Fruit fly (Drosophila melanogaster) whole organism, prepupa: ENCODE results near the gene CG4766.
A peak's percentile ranks its signal among the peaks of the same experiment; 100 is the strongest.

ENCODE experiments used
- CG10631 ChIP-seq: fragments of 200-800 bp; sonication (Bioruptor generic); optimal IDR thresholded peaks from 2 replicates; lab custom pipeline; 2016; ENCODE audit warnings: missing biosample characterization, missing genetic modification characterization
- CG11294 ChIP-seq: fragments of 200-800 bp; sonication (Bioruptor generic); IDR thresholded peaks from 2 replicates; pipeline ENCODE4 v1.3.6; 2022; ENCODE audit warnings: missing biosample characterization, missing genetic modification characterization
- CG11902 ChIP-seq: fragments of 200-800 bp; sonication (Bioruptor generic); optimal IDR thresholded peaks from 3 replicates; lab custom pipeline; 2016; ENCODE audit warnings: missing biosample characterization, missing genetic modification characterization
- CG1621 ChIP-seq: fragments of 200-800 bp; sonication (Bioruptor generic); optimal IDR thresholded peaks from 3 replicates; lab custom pipeline; 2018; ENCODE audit warnings: missing biosample characterization, mild to moderate bottlenecking, missing genetic modification characterization
- CG16779 ChIP-seq: fragments of 200-800 bp; sonication (Bioruptor generic); optimal IDR thresholded peaks from 3 replicates; lab custom pipeline; 2017; ENCODE audit warnings: missing biosample characterization, mild to moderate bottlenecking, missing genetic modification characterization
- CG3032 ChIP-seq: fragments of 200-800 bp; optimal IDR thresholded peaks from 2 replicates; lab custom pipeline; 2019; ENCODE audit warnings: missing biosample characterization, mild to moderate bottlenecking, missing genetic modification characterization, moderate library complexity
- CG31627 ChIP-seq: fragments of 200-800 bp; sonication (Bioruptor generic); optimal IDR thresholded peaks from 3 replicates; lab custom pipeline; 2016; ENCODE audit warnings: missing biosample characterization, missing genetic modification characterization
- CG32006 ChIP-seq: fragments of 200-800 bp; sonication (Bioruptor generic); optimal IDR thresholded peaks from 3 replicates; lab custom pipeline; 2017; ENCODE audit warnings: missing biosample characterization, mild to moderate bottlenecking, missing genetic modification characterization
- CG34406 ChIP-seq: fragments of 200-800 bp; sonication (Bioruptor generic); optimal IDR thresholded peaks from 3 replicates; lab custom pipeline; 2016; ENCODE audit warnings: missing biosample characterization, missing genetic modification characterization
- CG4318 ChIP-seq: fragments of 200-800 bp; sonication (Bioruptor generic); optimal IDR thresholded peaks from 3 replicates; lab custom pipeline; 2017; ENCODE audit warnings: missing biosample characterization, mild to moderate bottlenecking, missing genetic modification characterization
- CG6792 ChIP-seq: fragments of 200-800 bp; sonication (Bioruptor generic); optimal IDR thresholded peaks from 3 replicates; lab custom pipeline; 2016; ENCODE audit warnings: missing biosample characterization, missing genetic modification characterization
- CG6854 ChIP-seq: fragments of 200-800 bp; sonication (Bioruptor generic); optimal IDR thresholded peaks from 2 replicates; lab custom pipeline; 2017; ENCODE audit warnings: missing biosample characterization, mild to moderate bottlenecking, missing genetic modification characterization
- CG7368 ChIP-seq: fragments of 200-800 bp; sonication (Bioruptor generic); optimal IDR thresholded peaks from 3 replicates; lab custom pipeline; 2016; ENCODE audit warnings: missing biosample characterization, missing genetic modification characterization
- CG8119 ChIP-seq: fragments of 200-800 bp; sonication (Bioruptor generic); IDR thresholded peaks from 3 replicates; pipeline ENCODE4 v1.3.6; 2022; ENCODE audit warnings: missing biosample characterization, missing genetic modification characterization
- CG8319 ChIP-seq: fragments of 200-800 bp; sonication (Bioruptor generic); optimal IDR thresholded peaks from 3 replicates; lab custom pipeline; 2016; ENCODE audit warnings: missing biosample characterization, missing genetic modification characterization
- CG8632 ChIP-seq: fragments of 200-800 bp; sonication (Bioruptor generic); optimal IDR thresholded peaks from 3 replicates; lab custom pipeline; 2016; ENCODE audit warnings: missing biosample characterization, missing genetic modification characterization
- CG9139 ChIP-seq: fragments of 200-800 bp; sonication (Bioruptor generic); optimal IDR thresholded peaks from 3 replicates; lab custom pipeline; 2017; ENCODE audit warnings: missing biosample characterization, mild to moderate bottlenecking, missing genetic modification characterization
- Eip75B ChIP-seq: fragments of 200-800 bp; sonication (Bioruptor generic); optimal IDR thresholded peaks from 3 replicates; lab custom pipeline; 2016; ENCODE audit warnings: missing biosample characterization, missing genetic modification characterization
- Eip78C ChIP-seq: fragments of 200-800 bp; sonication (Bioruptor generic); peaks from one replicate; lab custom pipeline; 2016; ENCODE audit warnings: missing biosample characterization, missing genetic modification characterization
- Eip93F ChIP-seq: fragments of 200-800 bp; sonication (Bioruptor generic); optimal IDR thresholded peaks from 2 replicates; lab custom pipeline; 2016; ENCODE audit warnings: missing biosample characterization, mild to moderate bottlenecking, missing genetic modification characterization
- Ets21C ChIP-seq: fragments of 200-800 bp; sonication (Bioruptor generic); optimal IDR thresholded peaks from 3 replicates; lab custom pipeline; 2016; ENCODE audit warnings: missing biosample characterization, missing genetic modification characterization
- Gug ChIP-seq: fragments of 200-800 bp; sonication (Bioruptor generic); IDR thresholded peaks from 2 replicates; pipeline ENCODE4 v1.3.6; 2022; ENCODE audit warnings: missing biosample characterization, missing genetic modification characterization
- Hr38 ChIP-seq: sonication (Bioruptor generic); optimal IDR thresholded peaks from 2 replicates; lab custom pipeline; 2016; ENCODE audit warnings: missing biosample characterization, missing genetic modification characterization
- Hr39 ChIP-seq: fragments of 200-800 bp; sonication (Bioruptor generic); optimal IDR thresholded peaks from 2 replicates; lab custom pipeline; 2016; ENCODE audit warnings: missing biosample characterization, missing genetic modification characterization
- Hr4 ChIP-seq: fragments of 200-800 bp; sonication (Bioruptor generic); optimal IDR thresholded peaks from 3 replicates; lab custom pipeline; 2016; ENCODE audit warnings: missing biosample characterization, missing genetic modification characterization
- Lpt ChIP-seq: fragments of 200-800 bp; sonication (Bioruptor generic); optimal IDR thresholded peaks from 3 replicates; lab custom pipeline; 2016; ENCODE audit warnings: missing biosample characterization, missing genetic modification characterization
- OdsH ChIP-seq: fragments of 200-800 bp; sonication (Bioruptor generic); optimal IDR thresholded peaks from 3 replicates; lab custom pipeline; 2016; ENCODE audit warnings: missing biosample characterization, missing genetic modification characterization
- Smox ChIP-seq: fragments of 200-800 bp; sonication (Bioruptor generic); optimal IDR thresholded peaks from 3 replicates; lab custom pipeline; 2016; ENCODE audit warnings: missing biosample characterization, missing genetic modification characterization
- Sox102F ChIP-seq: fragments of 200-800 bp; sonication (Bioruptor generic); optimal IDR thresholded peaks from 2 replicates; lab custom pipeline; 2016; ENCODE audit warnings: missing biosample characterization, mild to moderate bottlenecking, missing genetic modification characterization
- Sox14 ChIP-seq: fragments of 200-800 bp; sonication (Bioruptor generic); optimal IDR thresholded peaks from 3 replicates; lab custom pipeline; 2016; ENCODE audit warnings: missing biosample characterization, missing genetic modification characterization
- Sox15 ChIP-seq: fragments of 200-800 bp; sonication (Bioruptor generic); optimal IDR thresholded peaks from 3 replicates; lab custom pipeline; 2016; ENCODE audit warnings: missing biosample characterization, missing genetic modification characterization
- achi ChIP-seq: fragments of 200-800 bp; sonication (Bioruptor generic); optimal IDR thresholded peaks from 3 replicates; lab custom pipeline; 2016; ENCODE audit warnings: missing biosample characterization, missing genetic modification characterization
- acj6 ChIP-seq: fragments of 200-800 bp; sonication (Bioruptor generic); optimal IDR thresholded peaks from 3 replicates; lab custom pipeline; 2016; ENCODE audit warnings: missing biosample characterization, missing genetic modification characterization
- cyc ChIP-seq: fragments of 200-800 bp; sonication (Bioruptor generic); optimal IDR thresholded peaks from 3 replicates; lab custom pipeline; 2016; ENCODE audit warnings: missing biosample characterization, missing genetic modification characterization
- dac ChIP-seq: fragments of 200-800 bp; sonication (Bioruptor generic); optimal IDR thresholded peaks from 2 replicates; lab custom pipeline; 2017; ENCODE audit warnings: missing biosample characterization, mild to moderate bottlenecking, missing genetic modification characterization
- dsx ChIP-seq: fragments of 200-800 bp; optimal IDR thresholded peaks from 3 replicates; lab custom pipeline; 2019; ENCODE audit warnings: missing biosample characterization, mild to moderate bottlenecking, missing genetic modification characterization, moderate library complexity; ENCODE audit not compliant: poor library complexity, severe bottlenecking
- eg ChIP-seq: fragments of 200-800 bp; sonication (Bioruptor generic); IDR thresholded peaks from 3 replicates; pipeline ENCODE4 v1.3.6; 2022; ENCODE audit warnings: missing biosample characterization, missing genetic modification characterization
- esn ChIP-seq: fragments of 200-800 bp; sonication (Bioruptor generic); optimal IDR thresholded peaks from 2 replicates; lab custom pipeline; 2016; ENCODE audit warnings: missing biosample characterization, mild to moderate bottlenecking, missing genetic modification characterization, moderate library complexity
- fd59A ChIP-seq: fragments of 200-800 bp; sonication (Bioruptor generic); optimal IDR thresholded peaks from 2 replicates; lab custom pipeline; 2017; ENCODE audit warnings: missing biosample characterization, mild to moderate bottlenecking, missing genetic modification characterization, missing genetic modification reagents
- fd85E ChIP-seq: fragments of 200-800 bp; sonication (Bioruptor generic); optimal IDR thresholded peaks from 3 replicates; lab custom pipeline; 2016; ENCODE audit warnings: missing biosample characterization, missing genetic modification characterization
- fkh ChIP-seq: fragments of 200-800 bp; sonication (Bioruptor generic); optimal IDR thresholded peaks from 3 replicates; lab custom pipeline; 2017; ENCODE audit warnings: missing biosample characterization, mild to moderate bottlenecking, missing genetic modification characterization, moderate library complexity
- lz ChIP-seq: fragments of 200-800 bp; sonication (Bioruptor generic); optimal IDR thresholded peaks from 3 replicates; lab custom pipeline; 2016; ENCODE audit warnings: missing biosample characterization, missing genetic modification characterization
- net ChIP-seq: fragments of 200-800 bp; sonication (Bioruptor generic); optimal IDR thresholded peaks from 3 replicates; lab custom pipeline; 2016; ENCODE audit warnings: missing biosample characterization, missing genetic modification characterization
- pdm3 ChIP-seq: fragments of 200-800 bp; sonication (Bioruptor generic); optimal IDR thresholded peaks from 3 replicates; lab custom pipeline; 2016; ENCODE audit warnings: missing biosample characterization, missing genetic modification characterization
- spab ChIP-seq: fragments of 200-800 bp; sonication (Bioruptor generic); optimal IDR thresholded peaks from 2 replicates; lab custom pipeline; 2017; ENCODE audit warnings: missing biosample characterization, mild to moderate bottlenecking, missing genetic modification characterization, missing genetic modification reagents
- svp ChIP-seq: fragments of 200-800 bp; sonication (Bioruptor generic); peaks from one replicate; lab custom pipeline; 2016; ENCODE audit warnings: missing biosample characterization, missing genetic modification characterization
- topi ChIP-seq: fragments of 200-800 bp; sonication (Bioruptor generic); optimal IDR thresholded peaks from 3 replicates; lab custom pipeline; 2016; ENCODE audit warnings: missing biosample characterization, missing genetic modification characterization
- vri ChIP-seq: fragments of 200-800 bp; sonication (Bioruptor generic); optimal IDR thresholded peaks from 3 replicates; lab custom pipeline; 2016; ENCODE audit warnings: missing biosample characterization, mild to moderate bottlenecking, missing genetic modification characterization

The CG4766 gene

DNA sequence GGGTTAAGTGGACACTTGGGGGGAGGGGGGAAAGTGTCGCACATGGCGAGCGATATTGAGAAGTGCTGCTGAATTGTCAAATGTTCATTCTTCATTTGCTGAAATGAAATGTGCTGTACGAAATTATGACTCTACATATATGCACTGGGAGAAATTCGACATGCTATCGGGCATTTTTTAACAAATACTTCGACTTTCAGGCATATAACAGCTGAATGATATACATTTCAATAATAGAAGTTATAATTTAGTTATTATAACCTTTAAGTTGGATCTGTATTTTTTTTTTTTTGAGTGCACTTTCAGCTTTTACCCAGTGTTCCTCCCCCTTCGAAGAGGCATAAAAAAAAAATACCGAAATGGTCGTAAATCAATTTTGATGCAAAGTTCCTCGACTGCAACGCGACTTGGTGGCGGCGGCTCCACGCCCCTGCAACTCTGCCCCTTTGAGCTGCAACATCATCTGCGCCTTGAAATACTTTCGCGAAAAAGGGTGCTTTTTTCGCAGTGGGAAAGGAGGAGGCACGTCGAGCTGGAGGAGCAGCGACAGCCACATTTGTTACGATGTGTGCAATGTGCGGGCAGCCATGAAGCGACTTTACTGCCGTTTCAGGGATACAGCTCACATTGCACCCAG, 27.1 kb downstream of the CG4766 start (continued):
- TF ChIP-seq fkh (GFP tag; lab: Kevin White, UChicago) = no peak
- peak; percentile 73 for TF ChIP-seq CG6792 (GFP tag; lab: Kevin White, UChicago)
- TF ChIP-seq cyc (GFP tag; lab: Kevin White, UChicago) = peak; percentile 76
- no peak for TF ChIP-seq Hr38
- TF ChIP-seq CG11294 (GFP tag; lab: Robert Waterston, UW) = 0 out of 2 replicates have a peak, but pooled peaks have one; percentile 13
- TF ChIP-seq vri (GFP tag; lab: Kevin White, UChicago) = peak; percentile 35
- peak; percentile 56 for TF ChIP-seq dsx (GFP tag; lab: Kevin White, UChicago)
- peak; percentile 74 for TF ChIP-seq CG8632 (GFP tag; lab: Kevin White, UChicago)
- peak; percentile 6 for TF ChIP-seq CG16779
- peak; percentile 16 for TF ChIP-seq dac (GFP tag; lab: Kevin White, UChicago)
- peak; percentile 66 for TF ChIP-seq fd59A (GFP tag; lab: Kevin White, UChicago)
- peak; percentile 81 for TF ChIP-seq topi
- peak; percentile 73 for TF ChIP-seq Smox (GFP tag; lab: Kevin White, UChicago)
- TF ChIP-seq CG9139 (GFP tag; lab: Kevin White, UChicago) = peak; percentile 31
- peak; percentile 62 for TF ChIP-seq Sox14 (GFP tag; lab: Kevin White, UChicago)
- peak; percentile 76 for TF ChIP-seq CG31627
- TF ChIP-seq CG4318 = peak; percentile 9
- TF ChIP-seq CG10631 (GFP tag; lab: Kevin White, UChicago) = peak; percentile 76
- TF ChIP-seq achi (GFP tag; lab: Kevin White, UChicago) = peak; percentile 74
- peak; percentile 65 for TF ChIP-seq net (GFP tag; lab: Kevin White, UChicago)
- TF ChIP-seq Eip78C (GFP tag; lab: Kevin White, UChicago) = peak; percentile 87
- peak; percentile 67 for TF ChIP-seq CG3032 (tag; lab: Kevin White, UChicago)
- peak; percentile 66 for TF ChIP-seq CG8119

dm6 chrX:5972030-5972429, 28.6 kb downstream of the CG4766 start:
- TF ChIP-seq CG9139 (GFP tag; lab: Kevin White, UChicago) (peak; percentile 33), Eip75B (peak; percentile 59), Hr38 (peak; percentile 21), Eip93F (GFP tag; lab: Kevin White, UChicago) (no peak), spab (GFP tag; lab: Kevin White, UChicago) (peak; percentile 50), CG11902 (GFP tag; lab: Kevin White, UChicago) (no peak), Hr4 (peak; percentile 90), CG11294 (GFP tag; lab: Robert Waterston, UW) (peak; percentile 55), CG34406 (GFP tag; lab: Kevin White, UChicago) (peak; percentile 11), Ets21C (peak; percentile 37), Sox102F (peak; percentile 41), CG6792 (GFP tag; lab: Kevin White, UChicago) (peak; percentile 56), Smox (GFP tag; lab: Kevin White, UChicago) (peak; percentile 49), CG6854 (GFP tag; lab: Kevin White, UChicago) (no peak), Sox15 (GFP tag; lab: Kevin White, UChicago) (peak; percentile 35), CG16779 (peak; percentile 36), fd85E (GFP tag; lab: Kevin White, UChicago) (no peak), CG8319 (GFP tag; lab: Kevin White, UChicago) (peak; percentile 36), lz (peak; percentile 59), esn (GFP tag; lab: Kevin White, UChicago) (peak; percentile 59), Lpt (GFP tag; lab: Kevin White, UChicago) (peak; percentile 82), pdm3 (GFP tag; lab: Kevin White, UChicago) (peak; percentile 80), CG32006 (peak; percentile 90), acj6 (GFP tag; lab: Kevin White, UChicago) (peak; percentile 66), svp (GFP tag; lab: Kevin White, UChicago) (peak; percentile 51), vri (GFP tag; lab: Kevin White, UChicago) (no peak), OdsH (GFP tag; lab: Kevin White, UChicago) (peak; percentile 76), Hr39 (GFP tag; lab: Kevin White, UChicago) (peak; percentile 66), CG3032 (tag; lab: Kevin White, UChicago) (peak; percentile 67), Gug (GFP tag; lab: Robert Waterston, UW) (peak; percentile 82), eg (GFP tag; lab: Robert Waterston, UW) (peak; percentile 93), CG1621 (tag; lab: Kevin White, UChicago) (peak; percentile 71), CG31627 (peak; percentile 67), CG7368 (GFP tag; lab: Kevin White, UChicago) (peak; percentile 55), topi (peak; percentile 55), CG8119 (peak; percentile 85), dac (GFP tag; lab: Kevin White, UChicago) (peak; percentile 86), Eip78C (GFP tag; lab: Kevin White, UChicago) (peak; percentile 86), cyc (GFP tag; lab: Kevin White, UChicago) (peak; percentile 63)
